Worm (Caenorhabditis elegans) whole organism, L2 larva: ENCODE measurements around the gene cyn-6.

Experiments
- C34F6.9 ChIP-seq: fragments of 150-350 bp; optimal IDR thresholded peaks from 2 replicates; lab custom pipeline; 2014; ENCODE audit warnings: missing biosample characterization, missing genetic modification characterization
- F13H6.1 ChIP-seq: sonication (generic microtip); optimal IDR thresholded peaks from 2 replicates; lab custom pipeline; 2016; ENCODE audit warnings: missing genetic modification characterization, missing compliant biosample characterization
- R02D3.7 ChIP-seq: fragments of 150-350 bp; optimal IDR thresholded peaks from 2 replicates; lab custom pipeline; 2014; ENCODE audit warnings: missing biosample characterization, missing genetic modification characterization
- Y55F3AM.14 ChIP-seq: fragments of 200-800 bp; sonication (Bioruptor generic); optimal IDR thresholded peaks from 2 replicates; lab custom pipeline; 2018; ENCODE audit warnings: mild to moderate bottlenecking, missing genetic modification characterization, missing compliant biosample characterization
- ZK546.5 ChIP-seq: sonication (generic microtip); optimal IDR thresholded peaks from 2 replicates; lab custom pipeline; 2017; ENCODE audit warnings: missing biosample characterization, missing genetic modification characterization
- ama-1 ChIP-seq: fragments of 150-350 bp; optimal IDR thresholded peaks from 2 replicates; lab custom pipeline; 2018; ENCODE audit warnings: inconsistent platforms
- blmp-1 ChIP-seq: sonication (generic microtip); optimal IDR thresholded peaks from 2 replicates; lab custom pipeline; 2017; ENCODE audit warnings: missing genetic modification characterization, mild to moderate bottlenecking, missing compliant biosample characterization, antibody characterized with exemption, moderate library complexity; ENCODE audit not compliant: insufficient read depth
- ceh-82 ChIP-seq: fragments of 150-350 bp; optimal IDR thresholded peaks from 2 replicates; lab custom pipeline; 2014; ENCODE audit warnings: missing biosample characterization, missing genetic modification characterization
- crh-2 ChIP-seq: sonication (generic microtip); optimal IDR thresholded peaks from 2 replicates; lab custom pipeline; 2017; ENCODE audit warnings: missing biosample characterization, missing genetic modification characterization
- dmd-4 ChIP-seq: sonication (generic microtip); optimal IDR thresholded peaks from 2 replicates; lab custom pipeline; 2017; ENCODE audit warnings: missing biosample characterization, missing genetic modification characterization
- egl-27 ChIP-seq: sonication (generic microtip); optimal IDR thresholded peaks from 3 replicates; lab custom pipeline; 2017; ENCODE audit warnings: missing biosample characterization, missing genetic modification reagents, missing genetic modification characterization
- elt-1 ChIP-seq: fragments of 150-350 bp; optimal IDR thresholded peaks from 2 replicates; lab custom pipeline; 2014; ENCODE audit warnings: missing biosample characterization, missing genetic modification characterization
- elt-3 ChIP-seq: sonication (generic microtip); optimal IDR thresholded peaks from 2 replicates; lab custom pipeline; 2017; ENCODE audit warnings: missing biosample characterization, missing genetic modification characterization
- fos-1 ChIP-seq: fragments of 150-350 bp; optimal IDR thresholded peaks from 2 replicates; lab custom pipeline; 2014; ENCODE audit warnings: missing biosample characterization, missing genetic modification characterization
- gmeb-1 ChIP-seq: fragments of 150-350 bp; optimal IDR thresholded peaks from 2 replicates; lab custom pipeline; 2014; ENCODE audit warnings: missing biosample characterization, missing genetic modification characterization
- lin-11 ChIP-seq: fragments of 150-350 bp; sonication (generic microtip); optimal IDR thresholded peaks from 2 replicates; lab custom pipeline; 2014; ENCODE audit warnings: missing biosample characterization, missing genetic modification characterization, inconsistent platforms, mixed read lengths
- lin-13 ChIP-seq: fragments of 150-350 bp; optimal IDR thresholded peaks from 2 replicates; lab custom pipeline; 2014; ENCODE audit warnings: missing biosample characterization, missing genetic modification reagents, missing genetic modification characterization
- lin-39 ChIP-seq: fragments of 150-350 bp; optimal IDR thresholded peaks from 2 replicates; lab custom pipeline; 2014; ENCODE audit warnings: missing biosample characterization, missing genetic modification reagents, missing genetic modification characterization
- lsy-2 ChIP-seq, 2 experiments: fragments of 150-350 bp in 1 of 2; sonication (generic microtip) in 1 of 2; optimal IDR thresholded peaks; 2 replicates each; lab custom pipeline; 2014 to 2017; ENCODE audit warnings: missing biosample characterization in 2 of 2, missing genetic modification characterization in 2 of 2
- mab-5 ChIP-seq: fragments of 150-350 bp; optimal IDR thresholded peaks from 2 replicates; lab custom pipeline; 2014; ENCODE audit warnings: missing biosample characterization, missing genetic modification characterization
- mdl-1 ChIP-seq, 2 experiments: fragments of 150-350 bp in 1 of 2; sonication (generic microtip) in 1 of 2; optimal IDR thresholded peaks; 2 replicates each; lab custom pipeline; 2017; ENCODE audit warnings: missing biosample characterization in 2 of 2, missing genetic modification characterization in 2 of 2
- nhr-10 ChIP-seq: sonication (generic microtip); optimal IDR thresholded peaks from 2 replicates; lab custom pipeline; 2017; ENCODE audit warnings: missing biosample characterization, missing genetic modification characterization
- nhr-11 ChIP-seq: fragments of 150-350 bp; optimal IDR thresholded peaks from 2 replicates; lab custom pipeline; 2014; ENCODE audit warnings: missing biosample characterization, missing genetic modification characterization
- nhr-129 ChIP-seq: fragments of 150-350 bp; optimal IDR thresholded peaks from 2 replicates; lab custom pipeline; 2014; ENCODE audit warnings: missing biosample characterization, missing genetic modification characterization
- nhr-21 ChIP-seq: fragments of 150-350 bp; optimal IDR thresholded peaks from 2 replicates; lab custom pipeline; 2014; ENCODE audit warnings: missing biosample characterization, missing genetic modification characterization
- nhr-23 ChIP-seq: fragments of 150-350 bp; optimal IDR thresholded peaks from 2 replicates; lab custom pipeline; 2014; ENCODE audit warnings: missing biosample characterization, missing genetic modification reagents, missing genetic modification characterization
- nhr-25 ChIP-seq: fragments of 150-350 bp; sonication (generic microtip); optimal IDR thresholded peaks from 3 replicates; lab custom pipeline; 2014; ENCODE audit warnings: missing biosample characterization, missing genetic modification characterization
- nhr-77 ChIP-seq: fragments of 150-350 bp; optimal IDR thresholded peaks from 2 replicates; lab custom pipeline; 2014; ENCODE audit warnings: missing biosample characterization, missing genetic modification characterization
- peb-1 ChIP-seq: fragments of 150-350 bp; optimal IDR thresholded peaks from 2 replicates; lab custom pipeline; 2014; ENCODE audit warnings: missing biosample characterization, missing genetic modification characterization
- sem-4 ChIP-seq: fragments of 150-350 bp; optimal IDR thresholded peaks from 2 replicates; lab custom pipeline; 2014; ENCODE audit warnings: missing biosample characterization, missing genetic modification reagents, missing genetic modification characterization
- sma-3 ChIP-seq: sonication (generic microtip); optimal IDR thresholded peaks from 2 replicates; lab custom pipeline; 2016; ENCODE audit warnings: missing genetic modification reagents, missing genetic modification characterization, missing compliant biosample characterization
- sma-9 ChIP-seq, 2 experiments: fragments of 150-350 bp in 1 of 2; sonication (generic microtip) in 1 of 2; optimal IDR thresholded peaks; 2 replicates each; lab custom pipeline; 2014 to 2016; ENCODE audit warnings: missing genetic modification characterization in 2 of 2, mild to moderate bottlenecking in 1 of 2, missing biosample characterization in 1 of 2, missing compliant biosample characterization in 1 of 2, missing genetic modification reagents in 1 of 2, moderate library complexity in 1 of 2
- snpc-4 ChIP-seq: fragments of 150-350 bp; optimal IDR thresholded peaks from 2 replicates; lab custom pipeline; 2014; ENCODE audit warnings: missing biosample characterization, missing genetic modification characterization
- unc-39 ChIP-seq: fragments of 150-350 bp; optimal IDR thresholded peaks from 2 replicates; lab custom pipeline; 2014; ENCODE audit warnings: missing biosample characterization, missing genetic modification characterization
- unc-55 ChIP-seq: fragments of 150-350 bp; sonication (generic microtip); optimal IDR thresholded peaks from 3 replicates; lab custom pipeline; 2014; ENCODE audit warnings: missing biosample characterization, missing genetic modification reagents, missing genetic modification characterization
- unc-62 ChIP-seq: fragments of 150-350 bp; optimal IDR thresholded peaks from 2 replicates; lab custom pipeline; 2014; ENCODE audit warnings: missing biosample characterization, missing genetic modification reagents, missing genetic modification characterization
- zag-1 ChIP-seq: fragments of 150-350 bp; optimal IDR thresholded peaks from 2 replicates; lab custom pipeline; 2014; ENCODE audit warnings: missing biosample characterization, missing genetic modification characterization
- ztf-1 ChIP-seq: fragments of 200-800 bp; sonication (Bioruptor generic); conservative IDR thresholded peaks from 2 replicates; pipeline ENCODE4 v1.3.6; 2022; ENCODE audit warnings: missing genetic modification characterization, missing compliant biosample characterization

cyn-6 gene

ce11 chrIII:772675-773074 lies 539 bp upstream of the cyn-6 start:
- TF ChIP-seq ceh-82 (tag; lab: Kevin White, UChicago) (no peak), ama-1 (lab: Kevin White, UChicago) (no peak), blmp-1 (tag; lab: Kevin White, UChicago) (peak; percentile 56), Y55F3AM.14 (GFP tag; lab: Kevin White, UChicago) (no peak), nhr-10 (tag; lab: Kevin White, UChicago) (no peak), nhr-129 (tag; lab: Kevin White, UChicago) (no peak), elt-3 (tag; lab: Kevin White, UChicago) (no peak), egl-27 (no peak), nhr-11 (tag; lab: Kevin White, UChicago) (no peak), lsy-2 (tag; optimal IDR thresholded peaks at IDR 0.05; lab: Kevin White, UChicago) (peak in 1 of 2 experiments; percentile 26), zag-1 (tag; lab: Kevin White, UChicago) (no peak), unc-62 (no peak)

ce11 chrIII:775443-775842 lies 2.2 kb downstream of the cyn-6 start:
- TF ChIP-seq mab-5 = no peak
- no peak for TF ChIP-seq lin-11 (tag; lab: Kevin White, UChicago)
- TF ChIP-seq ama-1 (lab: Kevin White, UChicago) = no peak
- TF ChIP-seq crh-2 = no peak
- no peak for TF ChIP-seq lin-39 (tag; lab: Kevin White, UChicago)
- no peak for TF ChIP-seq nhr-23 (tag; lab: Kevin White, UChicago)
- no peak for TF ChIP-seq mdl-1 (tag; optimal IDR thresholded peaks at IDR 0.05; lab: Kevin White, UChicago)

ce11 chrIII:778771-779170 lies 5.6 kb downstream of the cyn-6 start, which contains the start of gene alh-11:
TSS of gene alh-11 (minus strand) at chrIII:778871.
- TF ChIP-seq blmp-1 (tag; lab: Kevin White, UChicago) (no peak), sma-9 (GFP tag; optimal IDR thresholded peaks at IDR 0.05; lab: Kevin White, UChicago) (no peak), sma-9 (tag; optimal IDR thresholded peaks at IDR 0.05; lab: Kevin White, UChicago) (no peak), ama-1 (lab: Kevin White, UChicago) (no peak), nhr-77 (no peak), nhr-23 (tag; lab: Kevin White, UChicago) (no peak), unc-55 (GFP tag; lab: Kevin White, UChicago) (no peak), peb-1 (no peak), nhr-10 (tag; lab: Kevin White, UChicago) (no peak), lsy-2 (tag; optimal IDR thresholded peaks at IDR 0.05; lab: Kevin White, UChicago) (no peak), zag-1 (tag; lab: Kevin White, UChicago) (no peak), unc-39 (tag; lab: Kevin White, UChicago) (no peak), sem-4 (no peak), Y55F3AM.14 (GFP tag; lab: Kevin White, UChicago) (no peak), unc-62 (no peak)

- TF ChIP-seq elt-1 (tag; lab: Kevin White, UChicago) (no peak), R02D3.7 (no peak), sma-3 (GFP tag; lab: Kevin White, UChicago) (no peak), lin-39 (tag; lab: Kevin White, UChicago) (no peak), mdl-1 (tag; optimal IDR thresholded peaks at IDR 0.05; lab: Kevin White, UChicago) (no peak), peb-1 (no peak), ztf-1 (GFP tag; lab: Robert Waterston, UW) (no peak), elt-3 (tag; lab: Kevin White, UChicago) (no peak), nhr-10 (tag; lab: Kevin White, UChicago) (no peak), ceh-82 (tag; lab: Kevin White, UChicago) (no peak), zag-1 (tag; lab: Kevin White, UChicago) (no peak), lin-11 (tag; lab: Kevin White, UChicago) (no peak), ZK546.5 (no peak), sem-4 (no peak), unc-62 (no peak), lsy-2 (tag; optimal IDR thresholded peaks at IDR 0.05; lab: Kevin White, UChicago) (no peak)
- TF ChIP-seq, all 48 proteins: peak for 0
Measured at ce11 chrIII:782503-782902, 9.3 kb downstream of the cyn-6 start.

ce11 chrIII:783254-783753 lies 10.1 kb downstream of the cyn-6 start, which contains the start of the genes dagl-2 and ppm-1.G:
TSS of gene dagl-2 (minus strand) at chrIII:783305.
TSS of gene ppm-1.G (plus strand) at chrIII:783703.
- no peak for TF ChIP-seq dmd-4
- peak; percentile 62 for TF ChIP-seq nhr-25 (tag; lab: Kevin White, UChicago)
- peak; percentile 72 for TF ChIP-seq crh-2
- peak; percentile 39 for TF ChIP-seq nhr-129 (tag; lab: Kevin White, UChicago)
- TF ChIP-seq peb-1 = no peak
- TF ChIP-seq R02D3.7 = no peak
- TF ChIP-seq egl-27 = no peak
- peak; percentile 54 for TF ChIP-seq F13H6.1 (tag; lab: Kevin White, UChicago)
- TF ChIP-seq gmeb-1 (tag; lab: Kevin White, UChicago) = peak; percentile 58
- no peak for TF ChIP-seq Y55F3AM.14 (GFP tag; lab: Kevin White, UChicago)
- TF ChIP-seq sma-9 (GFP tag; optimal IDR thresholded peaks at IDR 0.05; lab: Kevin White, UChicago) = peak; percentile 55
- TF ChIP-seq sma-9 (tag; optimal IDR thresholded peaks at IDR 0.05; lab: Kevin White, UChicago) = no peak
- TF ChIP-seq lin-11 (tag; lab: Kevin White, UChicago) = peak; percentile 80
- peak; percentile 59 for TF ChIP-seq lin-13 (GFP tag; lab: Kevin White, UChicago)
- peak; percentile 38 for TF ChIP-seq mab-5
- TF ChIP-seq sma-3 (GFP tag; lab: Kevin White, UChicago) = peak; percentile 72
- TF ChIP-seq lsy-2 (tag; optimal IDR thresholded peaks at IDR 0.05; lab: Kevin White, UChicago) = peak; percentile 63 to 89
- no peak for TF ChIP-seq zag-1 (tag; lab: Kevin White, UChicago)
- TF ChIP-seq snpc-4 = peak; percentile 8
- TF ChIP-seq fos-1 = peak; percentile 72
- peak; percentile 89 for TF ChIP-seq C34F6.9 (tag; lab: Kevin White, UChicago)
- peak; percentile 4 for TF ChIP-seq nhr-21 (tag; lab: Kevin White, UChicago)
- peak; percentile 90 for TF ChIP-seq unc-55 (GFP tag; lab: Kevin White, UChicago)
- TF ChIP-seq, all 48 proteins: peak for 16
